Fruit fly (Drosophila melanogaster): ENCODE data around the gene Srp54.
A peak's percentile ranks its signal among the peaks of the same experiment; 100 is the strongest.

Srp54 gene

DNA sequence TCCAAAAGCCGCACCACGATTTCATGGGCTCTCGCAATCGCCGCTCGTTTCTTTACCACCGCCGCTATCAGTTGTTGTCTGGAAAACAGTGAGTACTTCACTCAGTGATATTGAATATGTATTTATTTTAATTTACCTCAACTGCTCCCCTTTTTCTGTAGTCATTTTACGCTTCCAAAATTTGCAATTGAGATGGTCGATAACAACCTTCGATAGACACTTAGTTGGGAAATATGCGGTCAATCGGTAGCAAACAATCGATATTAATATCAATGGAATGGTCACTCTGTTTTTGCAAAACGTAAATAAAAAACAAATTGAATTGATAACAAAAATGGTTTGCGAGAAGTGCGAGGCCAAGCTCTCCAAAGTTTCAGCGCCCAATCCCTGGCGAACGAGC, 22.1 kb upstream of the Srp54 start, which contains the start of the genes CG34183 and CG4537 (continued):
- TF ChIP-seq tgo (GFP tag; IDR thresholded peaks at IDR 0.05) (no peak), Oli (tag; optimal IDR thresholded peaks at IDR 0.05) (no peak), Mrtf (GFP tag; IDR thresholded peaks at IDR 0.05) (no peak), CG6683 (GFP tag; optimal IDR thresholded peaks at IDR 0.05) (no peak), Asciz (GFP tag; optimal IDR thresholded peaks at IDR 0.05) (no peak), CG9797 (GFP tag; optimal IDR thresholded peaks at IDR 0.05) (peak; percentile 72), CG3847 (GFP tag; IDR thresholded peaks at IDR 0.05) (no peak), slou (GFP tag; optimal IDR thresholded peaks at IDR 0.05) (no peak), Hand (GFP tag; optimal IDR thresholded peaks at IDR 0.05) (no peak), exex (tag; optimal IDR thresholded peaks at IDR 0.05) (no peak), CG7963 (GFP tag; IDR thresholded peaks at IDR 0.05; ENCODE audit: partially characterized antibody) (peak; percentile 89), az2 (GFP tag; optimal IDR thresholded peaks at IDR 0.05) (no peak), tap (tag; optimal IDR thresholded peaks at IDR 0.05) (no peak), Jarid2 (GFP tag; optimal IDR thresholded peaks at IDR 0.05) (no peak), CG8281 (tag; optimal IDR thresholded peaks at IDR 0.05) (no peak), CG15269 (tag; optimal IDR thresholded peaks at IDR 0.05) (no peak), Sry-δ (GFP tag; optimal IDR thresholded peaks at IDR 0.05) (peak; percentile 91), Eip74EF (GFP tag; optimal IDR thresholded peaks at IDR 0.05) (no peak), ranshi (GFP tag; IDR thresholded peaks at IDR 0.05) (no peak), Hr78 (GFP tag; optimal IDR thresholded peaks at IDR 0.05) (no peak), Dip3 (GFP tag; optimal IDR thresholded peaks at IDR 0.05) (no peak), CkIIα-i1 (GFP tag; IDR thresholded peaks at IDR 0.05) (no peak), Lhr (GFP tag; optimal IDR thresholded peaks at IDR 0.05) (no peak), cato (GFP tag; optimal IDR thresholded peaks at IDR 0.05; ENCODE audit: borderline replicate concordance) (no peak), CG10321 (GFP tag; IDR thresholded peaks at IDR 0.05) (no peak), pzg (GFP tag; optimal IDR thresholded peaks at IDR 0.05) (peak; percentile 86), CG32532 (GFP tag; IDR thresholded peaks at IDR 0.05) (no peak), zfh2 (GFP tag; optimal IDR thresholded peaks at IDR 0.05) (no peak), ara (GFP tag; IDR thresholded peaks at IDR 0.05) (no peak), bowl (GFP tag; IDR thresholded peaks at IDR 0.05) (no peak), crc (GFP tag; optimal IDR thresholded peaks at IDR 0.05) (no peak), Opbp (GFP tag; IDR thresholded peaks at IDR 0.05; ENCODE audit: partially characterized antibody) (peak; percentile 91), Meics (GFP tag; optimal IDR thresholded peaks at IDR 0.05) (no peak), E2f2 (GFP tag; IDR thresholded peaks at IDR 0.05) (peak; percentile 68), Ptx1 (GFP tag; IDR thresholded peaks at IDR 0.05) (no peak), Max (GFP tag; optimal IDR thresholded peaks at IDR 0.05) (no peak), CG7372 (GFP tag; IDR thresholded peaks at IDR 0.05) (no peak), NC2α (GFP tag; optimal IDR thresholded peaks at IDR 0.05) (no peak), sim (GFP tag; IDR thresholded peaks at IDR 0.05) (no peak), CG18599 (GFP tag; optimal IDR thresholded peaks at IDR 0.05) (no peak), bigmax (GFP tag; optimal IDR thresholded peaks at IDR 0.05) (no peak), sr (GFP tag; IDR thresholded peaks at IDR 0.05) (no peak), CG4424 (GFP tag; optimal IDR thresholded peaks at IDR 0.05) (no peak), h (optimal IDR thresholded peaks at IDR 0.05) (no peak), D19A (tag; optimal IDR thresholded peaks at IDR 0.05) (no peak), Ssrp (tag; optimal IDR thresholded peaks at IDR 0.05) (no peak), CG9609 (GFP tag; optimal IDR thresholded peaks at IDR 0.05) (no peak), lab (GFP tag; optimal IDR thresholded peaks at IDR 0.05) (no peak), CG12299 (tag; optimal IDR thresholded peaks at IDR 0.05) (no peak), dm (GFP tag; optimal IDR thresholded peaks at IDR 0.05) (no peak), lov (optimal IDR thresholded peaks at IDR 0.05) (no peak), lov (GFP tag; IDR thresholded peaks at IDR 0.05) (no peak)

Measured in whole organism, embryonic.